Fruit fly (Drosophila melanogaster): ENCODE results near the gene betaTub85D.

betaTub85D gene

DNA sequence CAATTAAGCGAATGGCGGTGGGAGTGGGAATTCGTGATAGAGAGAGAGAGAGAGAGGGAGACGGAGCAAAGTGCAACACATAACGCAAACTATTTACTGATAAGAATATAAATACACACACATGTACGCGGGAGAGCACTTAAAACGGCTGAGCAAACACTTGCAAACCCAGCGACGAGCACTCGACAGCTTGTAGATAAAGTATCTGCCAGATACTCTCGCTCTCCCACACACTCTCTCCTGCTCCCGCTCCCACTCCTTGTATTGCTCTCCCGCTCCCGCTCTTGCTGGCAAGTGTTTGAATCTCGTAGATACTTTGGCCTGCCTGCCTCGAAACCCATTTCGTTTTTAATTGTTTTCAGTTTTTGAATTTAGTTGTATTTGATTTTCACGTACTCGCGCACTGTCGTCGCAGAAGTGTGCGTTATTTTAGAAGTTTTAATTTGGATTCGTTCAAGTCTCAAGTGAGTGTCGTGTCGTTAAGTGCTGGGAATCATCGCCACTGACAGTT is 18.2 kb upstream of the betaTub85D start:
- no peak for TF ChIP-seq CTCF (optimal IDR thresholded peaks at IDR 0.05)
- no peak for TF ChIP-seq CG8478 (optimal IDR thresholded peaks at IDR 0.05)

DNA sequence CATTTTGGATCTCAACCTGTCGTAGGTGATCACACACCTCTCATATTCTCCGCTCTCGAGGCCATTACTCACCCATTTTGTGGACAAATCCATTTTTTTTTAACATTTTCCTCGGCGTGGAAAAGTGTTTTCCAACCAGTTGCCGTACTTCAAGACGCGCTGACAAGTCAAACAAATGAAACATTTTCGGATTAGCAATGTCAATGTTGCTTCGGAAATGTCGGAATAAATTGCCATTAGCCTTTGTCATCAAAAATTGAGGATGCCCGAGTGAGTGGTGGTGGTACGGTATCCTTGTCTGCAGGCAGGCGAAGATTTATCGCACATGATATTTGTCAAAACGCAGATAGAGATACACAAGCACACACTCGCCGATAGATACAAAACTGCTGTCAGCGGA is 17.2 kb upstream of the betaTub85D start:
- TF ChIP-seq CG8478 (optimal IDR thresholded peaks at IDR 0.05), result no peak
- TF ChIP-seq CTCF (optimal IDR thresholded peaks at IDR 0.05), result no peak

DNA sequence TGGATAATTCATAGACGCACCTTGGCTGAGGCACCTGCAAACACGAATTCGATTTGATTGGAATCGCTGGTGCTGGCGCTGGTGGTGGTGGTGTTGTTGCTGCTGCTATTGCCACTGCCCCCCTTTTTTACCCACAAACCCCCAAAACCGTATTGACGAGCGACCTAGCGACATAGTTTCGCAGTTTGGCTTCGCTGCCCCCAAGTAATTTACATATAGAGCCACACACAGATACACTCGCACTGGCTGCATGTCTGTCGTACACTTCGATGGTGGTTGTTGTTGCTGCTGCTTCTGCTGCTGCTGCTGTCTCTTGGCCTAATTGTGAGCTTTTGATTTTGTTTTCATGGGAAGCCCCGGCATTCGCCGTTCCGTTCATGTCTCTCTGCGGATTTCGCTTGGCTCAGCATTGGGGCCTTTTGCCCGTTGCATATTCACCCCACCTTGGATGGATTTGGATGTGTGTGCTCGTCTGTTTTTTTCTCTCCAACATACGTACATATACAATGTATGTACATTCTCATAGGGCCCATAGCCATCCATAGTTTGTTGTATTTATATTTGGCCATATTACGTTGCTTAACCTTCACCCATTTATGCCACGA is 14.1 kb upstream of the betaTub85D start:
- TF ChIP-seq CG8478 (optimal IDR thresholded peaks at IDR 0.05) (no peak), CTCF (optimal IDR thresholded peaks at IDR 0.05) (no peak)

DNA sequence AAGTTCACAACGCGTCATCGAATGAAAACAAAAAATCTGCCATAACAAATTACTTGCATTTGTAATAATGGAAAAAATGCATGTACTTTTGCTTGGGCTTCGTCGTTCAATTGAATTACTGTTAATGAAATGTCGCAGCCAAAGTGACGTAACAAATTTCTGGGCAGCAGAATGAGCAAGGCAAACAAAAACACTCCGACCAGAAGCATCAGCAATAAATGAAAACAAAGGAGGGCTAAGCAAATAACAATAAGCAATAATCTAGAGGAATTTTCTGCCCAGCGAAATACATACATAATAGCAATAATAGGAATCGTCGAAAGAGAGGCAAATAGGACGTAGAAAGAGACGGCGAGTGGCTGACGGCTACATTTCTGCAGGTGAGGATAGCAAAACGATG is 12.3 kb upstream of the betaTub85D start:
- TF ChIP-seq CG8478 (optimal IDR thresholded peaks at IDR 0.05) (no peak), CTCF (optimal IDR thresholded peaks at IDR 0.05) (no peak)

DNA sequence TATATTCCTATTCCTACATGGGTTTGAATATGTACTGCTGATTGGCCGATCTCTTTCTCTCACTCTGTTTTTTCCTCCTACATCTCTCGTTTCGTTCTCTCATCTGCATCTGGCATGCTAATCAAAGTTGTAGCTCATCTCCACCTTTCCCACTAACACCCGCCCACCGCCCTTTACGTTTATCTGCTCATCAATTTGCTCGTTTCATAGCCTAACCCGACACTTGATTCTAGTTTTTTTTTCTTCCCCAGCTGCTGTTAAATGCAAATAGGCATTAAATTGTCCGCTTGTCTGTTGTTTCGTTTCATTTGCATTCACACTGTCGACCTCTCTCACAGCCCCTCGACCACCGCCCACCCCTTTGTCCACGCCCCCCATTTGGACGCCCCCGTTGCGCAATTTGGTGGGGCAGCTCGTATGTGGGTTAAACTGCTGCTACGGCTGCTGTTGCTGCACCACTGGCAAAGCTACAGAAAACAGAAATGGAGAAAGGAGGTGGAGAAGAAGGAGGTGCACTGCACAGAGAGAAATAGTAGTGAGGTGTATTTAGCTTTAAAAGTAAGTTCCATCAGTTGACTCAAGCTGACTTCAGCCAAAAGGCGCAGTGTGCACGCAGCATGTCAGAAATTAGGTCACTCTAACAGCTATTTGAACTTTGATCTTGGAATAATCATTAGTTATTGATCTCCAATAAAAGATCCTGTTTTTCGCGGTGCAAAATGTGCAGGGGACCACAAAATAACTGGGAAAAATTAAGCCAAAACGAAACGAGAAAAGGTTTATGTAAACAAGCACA is 10.6 kb upstream of the betaTub85D start:
- TF ChIP-seq CTCF (optimal IDR thresholded peaks at IDR 0.05) (no peak), CG8478 (optimal IDR thresholded peaks at IDR 0.05) (no peak)

DNA sequence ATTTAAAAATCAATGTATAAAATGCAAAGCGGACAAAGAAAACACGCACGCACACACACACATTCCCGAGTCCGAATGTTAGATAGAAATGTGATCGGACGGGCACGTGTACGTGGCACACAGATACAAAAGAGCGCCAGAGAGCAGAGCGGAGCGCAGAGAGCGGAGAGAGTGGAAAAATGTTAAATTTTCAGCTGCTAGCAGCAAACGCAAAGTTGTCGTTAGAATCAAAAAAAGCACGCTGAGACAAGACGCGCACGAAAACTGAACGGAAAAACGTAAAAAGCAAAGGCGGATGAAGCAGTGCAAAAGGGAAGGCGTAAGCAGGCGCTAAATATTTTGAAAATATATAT is 9.2 kb upstream of the betaTub85D start:
- TF ChIP-seq CTCF (optimal IDR thresholded peaks at IDR 0.05) (no peak), CG8478 (optimal IDR thresholded peaks at IDR 0.05) (no peak)

DNA sequence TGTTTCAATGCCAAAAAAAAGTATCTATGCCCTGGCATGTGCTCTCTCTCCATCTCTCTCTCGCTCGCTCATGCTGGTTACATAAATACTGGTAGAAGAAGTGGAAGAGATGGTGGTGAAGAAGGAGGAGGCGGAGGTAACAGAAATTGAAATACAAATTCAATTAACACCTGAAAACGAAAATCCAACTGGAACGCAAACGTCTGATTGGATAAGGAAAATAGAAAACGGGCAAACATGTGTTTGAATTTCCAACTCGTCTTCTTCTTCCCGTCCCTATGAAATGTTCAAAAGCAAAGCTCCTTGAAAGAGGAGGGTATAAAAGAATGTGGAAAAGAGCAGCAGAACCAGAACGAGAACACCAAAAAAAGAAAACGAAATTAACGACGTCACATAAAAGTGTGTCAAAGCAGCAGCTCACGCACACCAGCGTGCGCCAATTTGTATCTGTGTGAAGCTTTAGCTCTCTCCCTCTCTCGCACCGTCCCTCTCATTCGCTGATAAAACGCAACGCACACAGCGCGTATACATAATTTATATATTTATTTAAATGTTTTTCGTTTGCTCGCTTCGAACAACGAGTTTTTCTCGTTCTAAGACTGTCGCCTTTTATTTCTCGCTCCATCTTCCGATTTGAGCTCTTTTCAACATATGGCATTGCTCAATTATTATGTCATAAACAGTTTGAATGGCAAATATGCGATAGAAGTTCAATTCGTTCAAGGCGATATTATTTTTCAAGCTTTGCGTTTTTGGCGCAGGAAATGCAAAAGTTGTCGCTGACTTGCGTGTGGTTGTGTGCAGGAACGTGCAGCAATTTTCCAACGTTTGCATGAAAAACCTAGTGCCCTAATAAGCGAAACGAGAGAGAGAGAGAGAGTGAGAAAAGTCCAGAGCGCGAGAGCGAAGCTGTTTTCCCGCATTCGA is 8.6 kb upstream of the betaTub85D start:
- TF ChIP-seq CTCF (optimal IDR thresholded peaks at IDR 0.05), result no peak
- no peak for TF ChIP-seq CG8478 (optimal IDR thresholded peaks at IDR 0.05)

DNA sequence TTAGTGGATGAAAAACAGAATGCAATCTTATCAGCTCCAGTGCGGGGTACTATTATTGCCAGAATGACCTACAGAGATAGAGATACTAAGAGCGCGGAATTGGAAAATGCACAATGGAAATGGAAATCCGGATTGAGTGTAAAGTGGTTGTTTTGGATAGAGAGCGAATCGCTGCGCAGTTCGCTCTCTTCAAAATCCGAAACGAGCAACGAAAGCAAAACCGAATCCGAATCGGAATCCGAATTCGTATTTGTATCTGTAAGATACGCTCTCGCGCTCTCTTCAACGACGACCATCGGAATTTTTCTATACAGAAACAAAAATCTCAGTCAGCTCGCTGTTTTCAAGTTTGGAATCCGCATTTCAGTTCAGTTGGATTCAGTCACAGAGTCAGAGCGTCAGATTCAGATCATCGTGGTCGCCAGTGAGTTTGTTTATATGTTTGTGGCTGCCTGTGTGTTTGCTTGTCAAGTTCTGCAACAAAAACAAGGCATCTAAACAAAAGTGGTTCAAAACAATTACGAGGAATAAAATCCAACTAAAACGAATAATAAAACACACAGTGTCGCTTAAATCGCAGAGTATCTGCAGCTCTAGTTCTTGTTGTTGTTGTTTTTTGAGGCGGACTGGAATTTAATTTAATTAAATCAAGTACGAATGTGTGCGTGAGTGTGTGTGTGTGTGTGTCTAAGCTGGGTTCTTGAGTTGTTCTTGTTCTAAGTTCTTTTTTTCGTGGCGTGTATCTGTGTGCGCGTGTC is 7.7 kb upstream of the betaTub85D start, which contains the start of gene ps:
Gene ps (plus strand): TSS at position 364 of the 758 bp plus-strand sequence.
- TF ChIP-seq CG8478 (optimal IDR thresholded peaks at IDR 0.05), result no peak
- TF ChIP-seq CTCF (optimal IDR thresholded peaks at IDR 0.05), result no peak

DNA sequence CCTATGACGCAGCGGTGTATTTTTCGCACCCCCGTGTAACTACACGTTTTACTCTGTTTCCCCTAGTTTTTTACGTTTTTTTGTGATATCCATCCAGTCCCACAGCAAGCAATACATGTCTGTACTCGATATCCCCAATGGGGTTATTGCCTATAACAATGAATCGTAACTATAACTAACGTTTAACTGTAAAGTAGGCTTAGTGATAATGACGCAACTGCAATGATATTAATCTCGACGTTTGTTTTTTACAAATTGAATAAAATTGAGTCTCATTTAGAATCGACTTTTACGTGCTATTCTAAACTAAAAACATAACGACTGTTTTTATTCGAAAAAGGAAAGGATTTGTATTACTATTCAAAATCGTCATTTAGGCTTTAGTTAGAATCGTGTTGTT is 6.9 kb upstream of the betaTub85D start:
- TF ChIP-seq CTCF (optimal IDR thresholded peaks at IDR 0.05) (no peak), CG8478 (optimal IDR thresholded peaks at IDR 0.05) (no peak)

DNA sequence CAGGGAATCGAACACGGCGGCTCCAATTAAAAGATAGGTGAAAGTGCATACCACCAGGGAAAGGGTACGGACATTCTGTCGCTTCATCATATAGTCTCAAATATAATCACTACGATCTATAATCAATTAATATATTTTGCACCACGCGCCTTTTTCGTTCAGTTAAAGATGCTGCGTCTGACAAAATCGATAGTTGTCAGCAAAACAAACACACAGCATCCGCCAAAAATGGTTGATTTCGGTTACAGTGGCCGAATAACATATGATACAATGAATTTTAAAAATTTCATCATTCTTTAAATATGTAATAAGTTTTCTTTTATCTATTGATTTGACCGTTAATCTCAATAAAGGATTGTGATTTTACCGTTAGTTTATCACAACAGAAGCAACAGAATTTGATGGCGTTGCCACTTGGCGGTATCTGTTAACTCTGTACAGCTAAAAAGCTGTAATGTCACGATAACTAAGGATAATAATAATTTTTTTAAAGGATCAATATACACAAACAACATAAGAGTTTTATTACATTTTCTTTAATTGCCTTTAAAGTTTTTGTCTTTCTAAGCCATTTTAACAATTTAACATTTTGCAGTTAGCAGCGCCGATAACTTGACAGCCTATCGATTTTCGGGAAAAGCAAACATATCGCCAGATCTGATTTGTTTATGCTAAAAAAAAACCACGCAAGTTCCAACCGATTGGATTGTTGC is 2.0 kb upstream of the betaTub85D start, which contains the start of the genes Task7 and alpha-Man-IIa:
Gene Task7 (minus strand): TSS at position 366 of the 713 bp plus-strand sequence.
Gene alpha-Man-IIa (plus strand): TSS at position 621 of the 713 bp plus-strand sequence.
- TF ChIP-seq CTCF (optimal IDR thresholded peaks at IDR 0.05) (no peak), CG8478 (optimal IDR thresholded peaks at IDR 0.05) (no peak)

DNA sequence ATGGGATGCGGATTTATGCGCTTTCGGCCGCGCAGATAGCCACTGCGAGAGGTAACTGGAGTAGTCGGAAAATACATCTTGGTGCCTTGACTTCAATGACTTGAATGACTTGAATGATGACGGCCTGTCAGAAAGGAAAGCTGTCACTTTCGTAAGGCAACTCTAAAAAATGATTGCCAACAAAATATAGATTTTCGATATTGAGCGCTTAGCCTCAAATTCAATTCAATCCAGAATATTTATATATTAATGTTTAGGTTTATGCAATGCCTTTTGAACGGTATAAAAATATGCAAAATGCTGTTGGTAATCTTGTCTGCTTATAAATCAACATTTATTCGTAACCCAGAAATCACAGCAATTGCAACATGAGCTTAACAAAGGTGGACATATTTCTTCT is 2.0 kb downstream of the betaTub85D start, which contains the start of gene CG44261:
Gene CG44261 (minus strand): TSS at position 101 of the 400 bp plus-strand sequence.
- TF ChIP-seq CG8478 (optimal IDR thresholded peaks at IDR 0.05), result no peak

DNA sequence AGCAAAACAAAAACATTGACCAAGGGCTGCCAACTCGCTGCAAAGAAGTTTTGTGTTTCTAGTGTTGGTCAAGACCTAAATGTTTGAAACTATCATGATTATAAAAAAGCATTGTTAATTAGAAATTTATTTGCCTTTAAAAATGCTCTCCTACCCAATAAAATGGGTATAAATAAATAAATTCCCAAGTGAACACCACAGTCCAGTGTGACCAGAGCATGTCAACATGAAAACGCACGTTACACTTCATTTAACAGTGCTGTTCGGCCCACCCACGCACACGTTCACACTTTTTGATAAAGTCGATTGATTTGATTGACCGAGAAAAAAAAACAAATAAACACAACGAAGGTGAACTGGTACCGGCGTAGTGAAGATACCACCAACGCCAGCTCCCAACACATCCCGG is 6.0 kb downstream of the betaTub85D start, which contains the start of the genes CG9356, BBIP1 and CG8135:
Gene CG9356 (minus strand): TSS at position 166 of the 409 bp plus-strand sequence.
Gene BBIP1 (plus strand): TSS at position 282 of the 409 bp plus-strand sequence.
Gene CG8135 (plus strand): TSS at position 282 of the 409 bp plus-strand sequence.
- no peak for TF ChIP-seq CG8478 (optimal IDR thresholded peaks at IDR 0.05)
- no peak for TF ChIP-seq CTCF (optimal IDR thresholded peaks at IDR 0.05)

DNA sequence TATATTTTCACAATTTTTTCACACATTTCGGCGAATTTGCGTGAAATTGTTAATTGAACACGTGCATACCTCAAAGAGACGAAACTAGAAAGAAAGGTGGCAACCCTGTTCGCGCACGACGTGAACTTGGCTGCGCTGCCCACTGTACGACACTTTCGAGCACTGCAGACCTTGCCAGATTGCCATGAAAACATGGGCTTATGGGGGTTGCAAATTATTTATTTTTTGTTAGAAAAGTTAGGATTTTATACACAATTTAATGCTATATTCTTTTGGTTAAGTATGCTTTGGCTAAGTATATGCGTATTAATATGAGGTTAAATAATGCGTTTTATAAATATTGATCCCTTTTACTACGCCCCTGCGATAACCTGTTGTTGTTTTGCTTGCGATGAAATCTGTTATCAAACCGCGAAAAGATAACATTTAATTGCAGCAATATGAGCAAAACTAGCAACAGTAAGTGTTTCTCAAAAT is 8.9 kb downstream of the betaTub85D start, which contains the start of the genes RpL34b and CG8132:
Gene RpL34b (minus strand): TSS at position 100 of the 477 bp plus-strand sequence.
Gene CG8132 (plus strand): TSS at position 369 of the 477 bp plus-strand sequence.
- TF ChIP-seq CTCF (optimal IDR thresholded peaks at IDR 0.05) (peak; percentile 29 to 31), CG8478 (optimal IDR thresholded peaks at IDR 0.05) (no peak)
